Fruit fly (Drosophila melanogaster): ENCODE measurements around the gene Josd.
A peak's percentile ranks its signal among the peaks of the same experiment; 100 is the strongest.

The Josd gene

dm6 chrX:6267187-6267711 is 6.3 kb downstream of the Josd start, which contains the start of gene schlank (continued):
- TF ChIP-seq stc (GFP tag; IDR thresholded peaks at IDR 0.05) = 0 out of 2 replicates have a peak, but pooled peaks have one; percentile 49
- TF ChIP-seq bowl (GFP tag; IDR thresholded peaks at IDR 0.05) = no peak
- TF ChIP-seq CG17829 (tag; optimal IDR thresholded peaks at IDR 0.05) = peak; percentile 28
- peak; percentile 61 for TF ChIP-seq phol (tag; optimal IDR thresholded peaks at IDR 0.05)
- TF ChIP-seq Mes4 (GFP tag; optimal IDR thresholded peaks at IDR 0.05) = no peak
- peak; percentile 8 for TF ChIP-seq Six4 (GFP tag; optimal IDR thresholded peaks at IDR 0.05)
- TF ChIP-seq CG14667 (GFP tag; IDR thresholded peaks at IDR 0.05) = peak; percentile 39
- no peak for TF ChIP-seq CG6683 (GFP tag; optimal IDR thresholded peaks at IDR 0.05)
- TF ChIP-seq CG4730 (GFP tag; IDR thresholded peaks at IDR 0.05) = no peak
- peak; percentile 30 for TF ChIP-seq CG11398 (GFP tag; optimal IDR thresholded peaks at IDR 0.05)
- peak; percentile 67 for TF ChIP-seq CG6689 (GFP tag; IDR thresholded peaks at IDR 0.05)
- TF ChIP-seq croc (GFP tag; conservative IDR thresholded peaks at IDR 0.05) = peak; percentile 28; the same call in 1 of the 3 replicates
- TF ChIP-seq mirr (GFP tag; optimal IDR thresholded peaks at IDR 0.05) = peak; percentile 30
- TF ChIP-seq ind (GFP tag; optimal IDR thresholded peaks at IDR 0.05) = peak; percentile 73
- TF ChIP-seq Awh (GFP tag; IDR thresholded peaks at IDR 0.05) = peak; percentile 56
- peak; percentile 44 for TF ChIP-seq unpg (GFP tag; optimal IDR thresholded peaks at IDR 0.05)
- TF ChIP-seq yki (optimal IDR thresholded peaks at IDR 0.05) = no peak
- TF ChIP-seq ttk (GFP tag; IDR thresholded peaks at IDR 0.05) = peak; percentile 26; the same call in 1 of the 2 replicates
- peak; percentile 21 for TF ChIP-seq dmrt11E (tag; optimal IDR thresholded peaks at IDR 0.05)
- peak; percentile 53 for TF ChIP-seq CG17359 (tag; optimal IDR thresholded peaks at IDR 0.05)
- TF ChIP-seq al (GFP tag; IDR thresholded peaks at IDR 0.05) = no peak; the same call in 1 of the 2 replicates
- no peak for TF ChIP-seq cato (GFP tag; optimal IDR thresholded peaks at IDR 0.05; ENCODE audit: borderline replicate concordance)
- TF ChIP-seq Dll (GFP tag; IDR thresholded peaks at IDR 0.05; ENCODE audit: partially characterized antibody) = no peak
- peak; percentile 30; the same call in 1 of the 3 replicates for TF ChIP-seq ase (GFP tag; IDR thresholded peaks at IDR 0.05)
- TF ChIP-seq CG42726 (GFP tag; IDR thresholded peaks at IDR 0.05; ENCODE audit: partially characterized antibody) = no peak
- TF ChIP-seq jing (GFP tag; optimal IDR thresholded peaks at IDR 0.05) = peak; percentile 14
- peak; percentile 27 for TF ChIP-seq CG12155 (GFP tag; optimal IDR thresholded peaks at IDR 0.05)
- TF ChIP-seq CG13296 (GFP tag; optimal IDR thresholded peaks at IDR 0.05) = peak; percentile 31
- TF ChIP-seq CG13775 (GFP tag; optimal IDR thresholded peaks at IDR 0.05) = peak; percentile 62
- no peak for TF ChIP-seq CG31388 (GFP tag; optimal IDR thresholded peaks at IDR 0.05)
- no peak for TF ChIP-seq CG4707 (GFP tag; optimal IDR thresholded peaks at IDR 0.05)
- peak; percentile 52; the same call in 1 of the 2 replicates for TF ChIP-seq seq (GFP tag; IDR thresholded peaks at IDR 0.05)
- TF ChIP-seq CG7556 (GFP tag; optimal IDR thresholded peaks at IDR 0.05) = peak; percentile 16
- TF ChIP-seq CG10565 (GFP tag; optimal IDR thresholded peaks at IDR 0.05) = no peak
- TF ChIP-seq CG13424 (tag; optimal IDR thresholded peaks at IDR 0.05) = peak; percentile 53
- peak; percentile 35 for TF ChIP-seq Dek (tag; optimal IDR thresholded peaks at IDR 0.05)
- TF ChIP-seq slou (GFP tag; optimal IDR thresholded peaks at IDR 0.05) = peak; percentile 20
- no peak for TF ChIP-seq MTF-1 (GFP tag; optimal IDR thresholded peaks at IDR 0.05; ENCODE audit: borderline replicate concordance)
- TF ChIP-seq CG12659 (GFP tag; optimal IDR thresholded peaks at IDR 0.05) = peak; percentile 45
- no peak for TF ChIP-seq CG17912 (GFP tag; optimal IDR thresholded peaks at IDR 0.05)
- no peak for TF ChIP-seq dmrt99B (tag; optimal IDR thresholded peaks at IDR 0.05)
- peak; percentile 30 for TF ChIP-seq CG4424 (GFP tag; optimal IDR thresholded peaks at IDR 0.05)
- peak; percentile 85 for TF ChIP-seq Med (GFP tag)
- TF ChIP-seq CG6654 (GFP tag; optimal IDR thresholded peaks at IDR 0.05) = no peak
- TF ChIP-seq CG11247 (GFP tag; IDR thresholded peaks at IDR 0.05) = peak; percentile 16; the same call in 1 of the 2 replicates
- peak; percentile 42 for TF ChIP-seq slp2 (GFP tag; optimal IDR thresholded peaks at IDR 0.05)
- TF ChIP-seq CG6854 (GFP tag; optimal IDR thresholded peaks at IDR 0.05) = no peak
- TF ChIP-seq HmgZ (tag; optimal IDR thresholded peaks at IDR 0.05) = no peak
- peak; percentile 10 for TF ChIP-seq CG18619 (GFP tag; optimal IDR thresholded peaks at IDR 0.05)
- peak; percentile 57 for TF ChIP-seq esg (GFP tag; conservative IDR thresholded peaks at IDR 0.05)
